Worm (Caenorhabditis elegans) whole organism, L1 larva: Measurements from ENCODE around the gene str-102.

Experiments used
- dpl-1 ChIP-seq, 3 experiments: fragments of 150-350 bp in 2 of 3; sonication (generic microtip) in 1 of 3; optimal IDR thresholded peaks; 2 replicates each; lab custom pipeline; 2014 to 2017; ENCODE audit warnings: missing biosample characterization in 3 of 3, missing genetic modification characterization in 3 of 3, missing genetic modification reagents in 3 of 3
- efl-1 ChIP-seq, 4 experiments: fragments of 150-350 bp; optimal IDR thresholded peaks in 3 of 4; peaks in 1 of 4; 1 replicate in 1 of 4; 2 replicates in 3 of 4; lab custom pipeline; 2014; ENCODE audit warnings: missing biosample characterization in 2 of 4, missing genetic modification characterization in 2 of 4, missing genetic modification reagents in 2 of 4
- egl-13 ChIP-seq: sonication (generic microtip); optimal IDR thresholded peaks from 2 replicates; lab custom pipeline; 2016; ENCODE audit warnings: missing genotype, missing genetic modification reagents, missing genetic modification characterization, missing compliant biosample characterization
- irx-1 ChIP-seq: sonication (generic microtip); optimal IDR thresholded peaks from 2 replicates; lab custom pipeline; 2016; ENCODE audit warnings: missing genetic modification characterization, missing compliant biosample characterization
- nhr-11 ChIP-seq: fragments of 150-350 bp; optimal IDR thresholded peaks from 2 replicates; lab custom pipeline; 2014; ENCODE audit warnings: missing biosample characterization, missing genetic modification characterization
- skn-1 ChIP-seq: fragments of 150-350 bp; optimal IDR thresholded peaks from 2 replicates; lab custom pipeline; 2014; ENCODE audit warnings: missing biosample characterization, missing genetic modification characterization
- snpc-4 ChIP-seq: fragments of 150-350 bp; optimal IDR thresholded peaks from 2 replicates; lab custom pipeline; 2014; ENCODE audit warnings: missing biosample characterization, missing genetic modification characterization
- zag-1 ChIP-seq: fragments of 150-350 bp; optimal IDR thresholded peaks from 2 replicates; lab custom pipeline; 2014; ENCODE audit warnings: missing biosample characterization, missing genetic modification characterization

DNA sequence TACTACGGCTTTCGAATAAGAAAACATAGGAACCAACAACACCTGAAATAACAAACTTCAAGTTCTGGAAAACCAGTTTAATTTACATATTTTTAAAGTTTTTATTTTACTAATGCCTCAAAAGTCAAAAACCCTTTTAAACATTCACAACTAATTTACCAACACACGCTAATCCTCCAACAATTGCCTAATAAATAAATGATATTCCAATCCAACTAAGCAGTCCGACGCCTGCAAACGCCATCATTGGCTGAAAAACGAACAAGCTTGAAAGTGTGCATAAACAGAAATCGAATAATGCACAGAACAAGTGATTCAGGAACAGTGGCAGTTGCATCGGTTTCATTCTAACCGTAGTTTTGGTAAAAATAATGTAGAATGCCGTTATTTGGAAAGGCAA is 17.1 kb upstream of the str-102 start:
- TF ChIP-seq dpl-1 (GFP tag; optimal IDR thresholded peaks at IDR 0.05; lab: Kevin White, UChicago) (no peak), egl-13 (tag; lab: Kevin White, UChicago) (no peak), snpc-4 (tag; lab: Kevin White, UChicago) (no peak), efl-1 (optimal IDR thresholded peaks at IDR 0.05; lab: Kevin White, UChicago) (no peak), efl-1 (GFP tag; optimal IDR thresholded peaks at IDR 0.05 in 1 of 2; lab: Kevin White, UChicago) (no peak), zag-1 (tag; lab: Kevin White, UChicago) (no peak), skn-1 (tag; lab: Kevin White, UChicago) (no peak), irx-1 (no peak), nhr-11 (tag; lab: Kevin White, UChicago) (no peak)
